Worm (Caenorhabditis elegans) whole organism, early embryonic: ENCODE data around the gene hmg-12.
A peak's percentile ranks its signal among the peaks of the same experiment; 100 is the strongest.

Experiments
- B0310.2 ChIP-seq: sonication (generic microtip); optimal IDR thresholded peaks from 2 replicates; lab custom pipeline; 2016; ENCODE audit warnings: mild to moderate bottlenecking, missing genetic modification characterization, missing compliant biosample characterization
- F13C5.2 ChIP-seq: sonication (generic microtip); optimal IDR thresholded peaks from 2 replicates; lab custom pipeline; 2017; ENCODE audit warnings: mild to moderate bottlenecking, missing genetic modification characterization, inconsistent platforms, missing compliant biosample characterization
- aly-1 ChIP-seq: sonication (generic microtip); optimal IDR thresholded peaks from 2 replicates; lab custom pipeline; 2016; ENCODE audit warnings: missing genetic modification characterization, missing compliant biosample characterization
- ama-1 ChIP-seq: fragments of 150-350 bp; optimal IDR thresholded peaks from 2 replicates; lab custom pipeline; 2014
- ceh-13 ChIP-seq: fragments of 200-800 bp; sonication (Bioruptor generic); optimal IDR thresholded peaks from 2 replicates; lab custom pipeline; 2018; ENCODE audit warnings: mild to moderate bottlenecking, missing genetic modification characterization, missing compliant biosample characterization
- ceh-36 ChIP-seq: sonication (generic microtip); optimal IDR thresholded peaks from 2 replicates; lab custom pipeline; 2016; ENCODE audit warnings: missing genetic modification characterization, inconsistent platforms, missing compliant biosample characterization
- ets-7 ChIP-seq: sonication (generic microtip); optimal IDR thresholded peaks from 2 replicates; lab custom pipeline; 2016; ENCODE audit warnings: missing genotype, missing genetic modification characterization, missing compliant biosample characterization
- flt-1 ChIP-seq: fragments of 200-800 bp; sonication (Bioruptor generic); IDR thresholded peaks from 2 replicates; pipeline ENCODE4 v1.3.6; 2022; ENCODE audit warnings: missing genetic modification characterization, missing compliant biosample characterization
- hmbx-1 ChIP-seq: sonication (generic microtip); optimal IDR thresholded peaks from 2 replicates; lab custom pipeline; 2016; ENCODE audit warnings: mild to moderate bottlenecking, missing genetic modification characterization, missing compliant biosample characterization
- hmg-4 ChIP-seq: fragments of 200-800 bp; sonication (Bioruptor generic); optimal IDR thresholded peaks from 2 replicates; lab custom pipeline; 2018; ENCODE audit warnings: mild to moderate bottlenecking, missing genetic modification characterization, missing compliant biosample characterization
- hnd-1 ChIP-seq: sonication (generic microtip); optimal IDR thresholded peaks from 2 replicates; lab custom pipeline; 2016; ENCODE audit warnings: missing genetic modification characterization, missing compliant biosample characterization
- pes-1 ChIP-seq: fragments of 200-800 bp; sonication (Bioruptor generic); IDR thresholded peaks from 2 replicates; pipeline ENCODE4 v1.3.6; 2022; ENCODE audit warnings: missing genetic modification reagents, missing genetic modification characterization, missing compliant biosample characterization
- scrt-1 ChIP-seq: fragments of 200-800 bp; sonication (Bioruptor generic); IDR thresholded peaks from 2 replicates; pipeline ENCODE4 v1.3.6; 2022; ENCODE audit warnings: missing genetic modification characterization, missing compliant biosample characterization
- sea-1 ChIP-seq: fragments of 200-800 bp; sonication (Bioruptor generic); conservative IDR thresholded peaks from 2 replicates; pipeline ENCODE4 v1.3.6; 2022; ENCODE audit warnings: missing genetic modification characterization, missing compliant biosample characterization
- tbx-11 ChIP-seq: fragments of 200-800 bp; sonication (Bioruptor generic); IDR thresholded peaks from 2 replicates; pipeline ENCODE4 v1.3.6; 2022; ENCODE audit warnings: missing genetic modification characterization, missing compliant biosample characterization
- tbx-37 ChIP-seq: fragments of 200-800 bp; sonication (Bioruptor generic); conservative IDR thresholded peaks from 2 replicates; pipeline ENCODE4 v1.3.6; 2022; ENCODE audit warnings: missing genetic modification reagents, missing genetic modification characterization, missing compliant biosample characterization
- tra-4 ChIP-seq: sonication (generic microtip); optimal IDR thresholded peaks from 2 replicates; lab custom pipeline; 2017; ENCODE audit warnings: missing genetic modification characterization, missing compliant biosample characterization

hmg-12 gene

ce11 chrII:11948459-11948858 is 32.1 kb downstream of the hmg-12 start, which contains the start of gene W03C9.8:
W03C9.8 (plus strand) TSS chrII:11948759.
- TF ChIP-seq tbx-11 (no peak), sea-1 (no peak), hmbx-1 (tag; lab: Kevin White, UChicago) (no peak), scrt-1 (GFP tag; lab: Robert Waterston, UW) (no peak)

ce11 chrII:11952963-11953362 is 36.6 kb downstream of the hmg-12 start:
- TF ChIP-seq sea-1 (no peak), tbx-37 (GFP tag; lab: Robert Waterston, UW) (no peak), B0310.2 (tag; lab: Kevin White, UChicago) (no peak)

ce11 chrII:11954208-11954607 is 37.9 kb downstream of the hmg-12 start, which contains the start of gene W03C9.6:
W03C9.6 (plus strand) TSS chrII:11954508.
- no peak for TF ChIP-seq scrt-1 (GFP tag; lab: Robert Waterston, UW)
- TF ChIP-seq flt-1 (GFP tag; lab: Robert Waterston, UW) = no peak

ce11 chrII:11954811-11955210 is 38.5 kb downstream of the hmg-12 start:
- peak; percentile 35; the same call in 1 of the 2 replicates for TF ChIP-seq pes-1 (GFP tag; lab: Robert Waterston, UW)
- no peak for TF ChIP-seq hmbx-1 (tag; lab: Kevin White, UChicago)
- no peak for TF ChIP-seq aly-1 (tag; lab: Kevin White, UChicago)
- TF ChIP-seq ceh-36 = peak; percentile 83

- TF ChIP-seq F13C5.2 = peak; percentile 87
- TF ChIP-seq B0310.2 (tag; lab: Kevin White, UChicago) = no peak
- TF ChIP-seq tbx-37 (GFP tag; lab: Robert Waterston, UW) = peak; percentile 47; the same call in 1 of the 2 replicates
- TF ChIP-seq tra-4 (tag; lab: Kevin White, UChicago) = peak; percentile 43
- peak; percentile 44 for TF ChIP-seq ceh-36
- TF ChIP-seq hnd-1 (tag; lab: Kevin White, UChicago) = peak; percentile 23
- TF ChIP-seq hmg-4 = peak; percentile 88
- peak; percentile 76 for TF ChIP-seq flt-1 (GFP tag; lab: Robert Waterston, UW)
- peak; percentile 63; the same call in 1 of the 2 replicates for TF ChIP-seq sea-1
- peak; percentile 64; the same call in 1 of the 2 replicates for TF ChIP-seq tbx-11
- TF ChIP-seq ets-7 (tag; lab: Kevin White, UChicago) = no peak
- TF ChIP-seq ama-1 (lab: Kevin White, UChicago) = no peak
- peak; percentile 68 for TF ChIP-seq aly-1 (tag; lab: Kevin White, UChicago)
- peak; percentile 81 for TF ChIP-seq pes-1 (GFP tag; lab: Robert Waterston, UW)
- TF ChIP-seq ceh-13 (GFP tag; lab: Kevin White, UChicago) = peak; percentile 57
- peak; percentile 69; the same call in 1 of the 2 replicates for TF ChIP-seq scrt-1 (GFP tag; lab: Robert Waterston, UW)
- no peak for TF ChIP-seq hmbx-1 (tag; lab: Kevin White, UChicago)
Measured at ce11 chrII:11958793-11959574, 42.7 kb downstream of the hmg-12 start.

- TF ChIP-seq ceh-13 (GFP tag; lab: Kevin White, UChicago) (peak; percentile 100), ama-1 (lab: Kevin White, UChicago) (no peak), flt-1 (GFP tag; lab: Robert Waterston, UW) (peak; percentile 100), sea-1 (peak; percentile 100), B0310.2 (tag; lab: Kevin White, UChicago) (peak; percentile 99), tbx-11 (peak; percentile 100), pes-1 (GFP tag; lab: Robert Waterston, UW) (peak; percentile 99), scrt-1 (GFP tag; lab: Robert Waterston, UW) (peak; percentile 100), ets-7 (tag; lab: Kevin White, UChicago) (peak; percentile 98), hmbx-1 (tag; lab: Kevin White, UChicago) (peak; percentile 96), aly-1 (tag; lab: Kevin White, UChicago) (peak; percentile 99), hmg-4 (peak; percentile 100), F13C5.2 (peak; percentile 100), hnd-1 (tag; lab: Kevin White, UChicago) (peak; percentile 98), ceh-36 (peak; percentile 99), tra-4 (tag; lab: Kevin White, UChicago) (peak; percentile 100), tbx-37 (GFP tag; lab: Robert Waterston, UW) (peak; percentile 100)
Measured at ce11 chrII:11960596-11961217, 44.4 kb downstream of the hmg-12 start.

ce11 chrII:11962083-11962482 is 45.8 kb downstream of the hmg-12 start, which contains the start of the genes W03C9.1 and W03C9.2:
W03C9.1 (minus strand) TSS chrII:11962128.
W03C9.2 (plus strand) TSS chrII:11962368.
- TF ChIP-seq tbx-11 = no peak
- no peak for TF ChIP-seq hmbx-1 (tag; lab: Kevin White, UChicago)
- TF ChIP-seq pes-1 (GFP tag; lab: Robert Waterston, UW) = no peak
- no peak for TF ChIP-seq flt-1 (GFP tag; lab: Robert Waterston, UW)
- TF ChIP-seq B0310.2 (tag; lab: Kevin White, UChicago) = no peak
- no peak for TF ChIP-seq ama-1 (lab: Kevin White, UChicago)
- TF ChIP-seq F13C5.2 = no peak
- TF ChIP-seq ceh-36 = no peak
- TF ChIP-seq tra-4 (tag; lab: Kevin White, UChicago) = no peak
- TF ChIP-seq ets-7 (tag; lab: Kevin White, UChicago) = no peak
- TF ChIP-seq hnd-1 (tag; lab: Kevin White, UChicago) = no peak
- no peak for TF ChIP-seq ceh-13 (GFP tag; lab: Kevin White, UChicago)
- no peak for TF ChIP-seq hmg-4
- no peak for TF ChIP-seq tbx-37 (GFP tag; lab: Robert Waterston, UW)
- TF ChIP-seq aly-1 (tag; lab: Kevin White, UChicago) = no peak
- no peak for TF ChIP-seq scrt-1 (GFP tag; lab: Robert Waterston, UW)
- no peak for TF ChIP-seq sea-1
